Worm (Caenorhabditis elegans) whole organism, midembryonic: ENCODE measurements around the gene lsm-8.

Source experiments
- T22C8.4 ChIP-seq: fragments of 200-800 bp; sonication (Bioruptor generic); IDR thresholded peaks from 2 replicates; pipeline ENCODE4 v1.3.6; 2022; ENCODE audit warnings: missing genetic modification characterization, missing compliant biosample characterization
- cog-1 ChIP-seq: sonication (generic microtip); optimal IDR thresholded peaks from 2 replicates; lab custom pipeline; 2016; ENCODE audit warnings: missing genetic modification characterization, missing compliant biosample characterization
- flt-1 ChIP-seq: fragments of 200-800 bp; sonication (Bioruptor generic); IDR thresholded peaks from 2 replicates; pipeline ENCODE4 v1.3.6; 2022; ENCODE audit warnings: missing genetic modification characterization, missing compliant biosample characterization
- klf-2 ChIP-seq: fragments of 200-800 bp; sonication (Bioruptor generic); conservative IDR thresholded peaks from 2 replicates; pipeline ENCODE4 v1.3.6; 2022; ENCODE audit warnings: missing genetic modification reagents, missing genetic modification characterization, missing compliant biosample characterization
- med-1 ChIP-seq: sonication (generic microtip); optimal IDR thresholded peaks from 2 replicates; lab custom pipeline; 2017; ENCODE audit warnings: missing genetic modification characterization, mild to moderate bottlenecking, missing compliant biosample characterization, antibody characterized with exemption, missing genetic modification reagents; ENCODE audit not compliant: insufficient read depth
- ref-1 ChIP-seq: fragments of 200-800 bp; sonication (Bioruptor generic); conservative IDR thresholded peaks from 2 replicates; pipeline ENCODE4 v1.3.6; 2022; ENCODE audit warnings: missing genetic modification reagents, missing genetic modification characterization, missing compliant biosample characterization
- tab-1 ChIP-seq: fragments of 200-800 bp; sonication (Bioruptor generic); IDR thresholded peaks from 2 replicates; pipeline ENCODE4 v1.3.6; 2022; ENCODE audit warnings: missing genetic modification characterization, missing compliant biosample characterization
- ztf-29 ChIP-seq: fragments of 200-800 bp; sonication (Bioruptor generic); IDR thresholded peaks from 2 replicates; pipeline ENCODE4 v1.3.6; 2022; ENCODE audit warnings: missing genetic modification reagents, missing genetic modification characterization, missing compliant biosample characterization

ce11 chrIV:6378398-6378797 is 52.1 kb downstream of the lsm-8 start:
- TF ChIP-seq cog-1 (no peak), ztf-29 (GFP tag; lab: Robert Waterston, UW) (no peak), ref-1 (no peak), flt-1 (no peak), klf-2 (GFP tag; lab: Robert Waterston, UW) (no peak), T22C8.4 (GFP tag; lab: Robert Waterston, UW) (no peak), tab-1 (GFP tag; lab: Robert Waterston, UW) (no peak), med-1 (GFP tag; lab: Kevin White, UChicago) (no peak)
